Worm (Caenorhabditis elegans) whole organism, L4 larva: Measurements from ENCODE around the gene nfki-1.
A peak's percentile ranks its signal among the peaks of the same experiment; 100 is the strongest.

Experiments used
- aha-1 ChIP-seq: fragments of 150-350 bp; peaks from one replicate; lab custom pipeline; 2014; ENCODE audit warnings: missing biosample characterization, missing genetic modification characterization
- ceh-82 ChIP-seq: sonication (generic microtip); optimal IDR thresholded peaks from 2 replicates; lab custom pipeline; 2017; ENCODE audit warnings: missing biosample characterization, missing genetic modification characterization
- mdl-1 ChIP-seq, 2 experiments: fragments of 150-350 bp in 1 of 2; sonication (generic microtip) in 1 of 2; optimal IDR thresholded peaks; 2 replicates each; lab custom pipeline; 2014 to 2017; ENCODE audit warnings: missing biosample characterization in 2 of 2, missing genetic modification characterization in 2 of 2
- nhr-11 ChIP-seq: fragments of 150-350 bp; optimal IDR thresholded peaks from 2 replicates; lab custom pipeline; 2014; ENCODE audit warnings: missing biosample characterization, missing genetic modification characterization
- nhr-237 ChIP-seq: sonication (generic microtip); optimal IDR thresholded peaks from 2 replicates; lab custom pipeline; 2017; ENCODE audit warnings: missing biosample characterization, missing genetic modification characterization

ce11 chrX:15365235-15365634 is 10.2 kb downstream of the nfki-1 start:
- no peak for TF ChIP-seq nhr-237 (tag; lab: Kevin White, UChicago)
- TF ChIP-seq aha-1 (tag; lab: Kevin White, UChicago), result peak; percentile 97
- peak; percentile 92 for TF ChIP-seq nhr-11 (tag; lab: Kevin White, UChicago)
- no peak for TF ChIP-seq ceh-82 (tag; lab: Kevin White, UChicago)
- peak; percentile 46 to 94 for TF ChIP-seq mdl-1 (tag; optimal IDR thresholded peaks at IDR 0.05; lab: Kevin White, UChicago)
